Worm (Caenorhabditis elegans) whole organism, mixed stage, embryonic: ENCODE measurements around the gene cyp-33C6.

Experiments used
- nhr-12 ChIP-seq: fragments of 150-350 bp; optimal IDR thresholded peaks from 2 replicates; lab custom pipeline; 2014; ENCODE audit warnings: missing biosample characterization, missing genetic modification characterization
- nhr-76 ChIP-seq: sonication (generic microtip); optimal IDR thresholded peaks from 2 replicates; lab custom pipeline; 2017; ENCODE audit warnings: missing biosample characterization, missing genetic modification characterization
- sptf-1 ChIP-seq: sonication (generic microtip); optimal IDR thresholded peaks from 2 replicates; lab custom pipeline; 2017; ENCODE audit warnings: mild to moderate bottlenecking, missing genetic modification characterization, moderate library complexity, missing compliant biosample characterization

DNA sequence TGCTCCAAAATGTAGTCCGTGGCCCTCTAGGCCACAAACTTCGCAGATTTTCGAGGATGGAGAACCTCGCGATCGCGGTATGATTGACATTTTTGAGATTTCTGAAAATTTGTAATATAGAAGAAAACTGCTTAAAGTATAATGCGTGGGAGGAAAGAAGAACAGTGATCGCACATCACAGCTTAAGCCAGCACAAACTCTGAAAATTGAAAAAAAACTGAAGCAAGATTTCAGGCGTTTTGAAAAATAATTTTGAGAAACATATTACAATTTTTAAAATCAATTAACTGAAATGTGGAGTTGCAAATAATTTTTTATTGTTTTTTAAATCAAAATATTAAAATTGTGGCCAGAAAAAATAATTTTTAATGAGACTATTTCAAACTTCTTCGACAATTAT, 17.7 kb upstream of the cyp-33C6 start, which contains the start of gene nhr-275:
- no peak for TF ChIP-seq nhr-76
- TF ChIP-seq nhr-12 (tag; lab: Kevin White, UChicago): no peak
- no peak for TF ChIP-seq sptf-1 (tag; lab: Kevin White, UChicago)
